Fruit fly (Drosophila melanogaster): Measurements from ENCODE around the gene ppk31.
A peak's percentile ranks its signal among the peaks of the same experiment; 100 is the strongest.

Gene ppk31

DNA sequence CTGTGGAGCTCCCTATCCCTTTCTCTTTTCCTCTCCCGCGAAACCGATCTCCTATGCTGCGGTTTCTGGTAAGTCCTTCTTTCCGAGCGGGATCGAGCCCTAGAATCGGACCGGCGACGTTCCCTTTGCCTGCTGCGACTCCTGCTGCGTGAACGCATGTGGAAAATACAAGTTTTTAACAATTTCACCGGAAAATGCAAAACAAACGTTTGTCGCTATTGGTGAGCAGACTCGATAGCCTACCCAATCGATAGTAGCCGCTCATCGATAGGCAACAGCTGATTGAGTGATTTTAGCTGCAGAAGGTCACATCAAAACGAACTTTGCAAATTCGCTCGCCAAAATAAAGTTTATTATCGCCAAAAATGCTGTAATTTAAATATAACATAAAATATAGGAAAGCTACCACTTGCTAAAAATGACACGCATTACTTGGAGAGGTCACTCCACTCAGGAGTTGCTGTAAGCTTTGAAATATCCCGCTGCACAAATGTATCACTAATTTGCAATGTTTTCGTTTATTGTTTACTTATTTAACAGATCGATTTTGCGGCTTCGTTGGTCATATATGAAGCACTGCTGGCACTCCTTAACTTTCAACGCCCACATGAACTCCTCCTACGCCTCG, 46.3 kb upstream of the ppk31 start, which contains the start of the genes CG6066 and CG5880 (continued):
- TF ChIP-seq CG10267 (tag; optimal IDR thresholded peaks at IDR 0.05) (no peak), ab (GFP tag; optimal IDR thresholded peaks at IDR 0.05) (no peak), CG10462 (GFP tag; optimal IDR thresholded peaks at IDR 0.05) (no peak), fu2 (GFP tag; optimal IDR thresholded peaks at IDR 0.05) (no peak), trem (tag; optimal IDR thresholded peaks at IDR 0.05) (peak; percentile 37), CG15479 (GFP tag; optimal IDR thresholded peaks at IDR 0.05) (no peak), gsb (GFP tag; IDR thresholded peaks at IDR 0.05) (no peak), CG9817 (tag; optimal IDR thresholded peaks at IDR 0.05) (no peak), CG17612 (GFP tag; IDR thresholded peaks at IDR 0.05) (no peak), zen2 (GFP tag; IDR thresholded peaks at IDR 0.05; ENCODE audit: partially characterized antibody) (peak; percentile 73; the same call in 2 of the 3 replicates), CG10654 (GFP tag; optimal IDR thresholded peaks at IDR 0.05) (no peak), sisA (GFP tag; IDR thresholded peaks at IDR 0.05) (no peak), CG17829 (tag; optimal IDR thresholded peaks at IDR 0.05) (peak; percentile 6), tna (GFP tag; IDR thresholded peaks at IDR 0.05; ENCODE audit: partially characterized antibody) (peak; percentile 65), CG10565 (GFP tag; optimal IDR thresholded peaks at IDR 0.05) (no peak), tap (tag; optimal IDR thresholded peaks at IDR 0.05) (no peak), stc (GFP tag; IDR thresholded peaks at IDR 0.05) (no peak), Side (GFP tag; optimal IDR thresholded peaks at IDR 0.05) (no peak), Hmr (GFP tag; optimal IDR thresholded peaks at IDR 0.05) (no peak), CG6813 (GFP tag; optimal IDR thresholded peaks at IDR 0.05) (no peak), nerfin-2 (GFP tag; IDR thresholded peaks at IDR 0.05; ENCODE audit: partially characterized antibody) (peak; percentile 71), CG8359 (GFP tag; optimal IDR thresholded peaks at IDR 0.05; ENCODE audit: borderline replicate concordance) (no peak)

DNA sequence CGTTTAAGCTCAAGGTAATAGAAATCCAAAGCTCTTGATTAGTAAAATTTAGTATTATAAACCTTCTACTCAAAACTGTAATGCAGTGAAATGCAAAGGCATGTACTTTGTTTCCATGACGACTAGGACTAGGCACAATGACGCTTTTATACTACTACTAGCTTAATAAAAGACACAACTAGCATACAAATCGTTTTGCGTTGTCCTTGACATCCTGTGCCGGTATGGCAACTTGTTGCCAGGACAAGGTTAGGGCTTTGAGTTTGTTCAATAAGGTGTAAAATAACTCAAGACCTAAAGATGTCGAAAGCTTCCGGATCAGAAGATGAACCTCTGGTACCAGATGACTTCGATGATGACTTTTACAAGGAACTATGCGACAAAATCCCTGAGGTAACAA, 44.6 kb upstream of the ppk31 start, which contains the start of gene CG5882:
Gene CG5882, plus strand, starts transcription at position 301 of the 400 bp plus-strand sequence.
- no peak for TF ChIP-seq unpg (GFP tag; optimal IDR thresholded peaks at IDR 0.05)
- no peak for TF ChIP-seq Six4 (GFP tag; optimal IDR thresholded peaks at IDR 0.05)
- TF ChIP-seq CG3163 (GFP tag; optimal IDR thresholded peaks at IDR 0.05) = no peak
- TF ChIP-seq nmo (GFP tag; optimal IDR thresholded peaks at IDR 0.05) = no peak
- TF ChIP-seq CG11398 (GFP tag; optimal IDR thresholded peaks at IDR 0.05) = no peak
- TF ChIP-seq ac (GFP tag; optimal IDR thresholded peaks at IDR 0.05) = no peak
- TF ChIP-seq ato (GFP tag; IDR thresholded peaks at IDR 0.05; ENCODE audit: partially characterized antibody) = no peak
- TF ChIP-seq zen (tag; optimal IDR thresholded peaks at IDR 0.05) = no peak
- TF ChIP-seq CG15269 (tag; optimal IDR thresholded peaks at IDR 0.05) = no peak
- no peak for TF ChIP-seq her (GFP tag; optimal IDR thresholded peaks at IDR 0.05)

DNA sequence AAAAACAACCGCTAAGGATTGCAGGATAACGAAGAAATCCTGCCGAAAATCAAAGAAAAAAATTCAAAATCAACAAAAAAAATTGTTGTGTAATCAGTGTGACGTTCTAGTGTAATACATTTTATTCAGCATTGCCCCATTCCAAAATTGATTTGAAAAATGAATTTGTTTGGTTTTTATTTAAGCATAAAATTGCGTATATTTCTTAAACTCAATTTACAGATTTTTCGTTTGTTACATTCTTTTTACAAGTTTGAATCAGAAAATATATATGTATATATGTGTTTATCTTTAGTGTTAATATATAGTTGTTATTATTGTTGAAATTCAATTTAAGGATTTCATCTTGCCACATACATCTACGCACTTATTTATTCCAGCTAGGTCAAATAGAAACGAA, 38.3 kb upstream of the ppk31 start, which contains the start of gene CG6059:
Gene CG6059, minus strand, starts transcription at position 101 of the 400 bp plus-strand sequence.
- TF ChIP-seq ind (GFP tag; optimal IDR thresholded peaks at IDR 0.05) (no peak), CG3281 (GFP tag; optimal IDR thresholded peaks at IDR 0.05) (no peak), CG17568 (GFP tag; optimal IDR thresholded peaks at IDR 0.05) (no peak), Eip74EF (GFP tag; optimal IDR thresholded peaks at IDR 0.05) (no peak), lola (GFP tag; optimal IDR thresholded peaks at IDR 0.05) (no peak), CG17328 (GFP tag; IDR thresholded peaks at IDR 0.05) (no peak), Bgb (GFP tag; IDR thresholded peaks at IDR 0.05; ENCODE audit: partially characterized antibody) (no peak), tup (GFP tag; optimal IDR thresholded peaks at IDR 0.05) (no peak), Oli (tag; optimal IDR thresholded peaks at IDR 0.05) (no peak), CG4328 (GFP tag; optimal IDR thresholded peaks at IDR 0.05) (no peak), Aef1 (GFP tag; IDR thresholded peaks at IDR 0.05) (no peak), ash1 (GFP tag; optimal IDR thresholded peaks at IDR 0.05) (no peak), pb (GFP tag; optimal IDR thresholded peaks at IDR 0.05) (no peak), CG31441 (GFP tag; IDR thresholded peaks at IDR 0.05) (no peak)
